Worm (Caenorhabditis elegans) whole organism, L2 larva: ENCODE measurements around the gene rpn-6.1.

Source experiments
- ama-1 ChIP-seq: fragments of 150-350 bp; optimal IDR thresholded peaks from 2 replicates; lab custom pipeline; 2018; ENCODE audit warnings: inconsistent platforms
- elt-1 ChIP-seq: fragments of 150-350 bp; optimal IDR thresholded peaks from 2 replicates; lab custom pipeline; 2014; ENCODE audit warnings: missing biosample characterization, missing genetic modification characterization
- fos-1 ChIP-seq: fragments of 150-350 bp; optimal IDR thresholded peaks from 2 replicates; lab custom pipeline; 2014; ENCODE audit warnings: missing biosample characterization, missing genetic modification characterization
- gmeb-1 ChIP-seq: fragments of 150-350 bp; optimal IDR thresholded peaks from 2 replicates; lab custom pipeline; 2014; ENCODE audit warnings: missing biosample characterization, missing genetic modification characterization
- nhr-11 ChIP-seq: fragments of 150-350 bp; optimal IDR thresholded peaks from 2 replicates; lab custom pipeline; 2014; ENCODE audit warnings: missing biosample characterization, missing genetic modification characterization
- nhr-77 ChIP-seq: fragments of 150-350 bp; optimal IDR thresholded peaks from 2 replicates; lab custom pipeline; 2014; ENCODE audit warnings: missing biosample characterization, missing genetic modification characterization
- sma-9 ChIP-seq, 2 experiments: fragments of 150-350 bp in 1 of 2; sonication (generic microtip) in 1 of 2; optimal IDR thresholded peaks; 2 replicates each; lab custom pipeline; 2014 to 2016; ENCODE audit warnings: missing genetic modification characterization in 2 of 2, mild to moderate bottlenecking in 1 of 2, missing biosample characterization in 1 of 2, missing compliant biosample characterization in 1 of 2, missing genetic modification reagents in 1 of 2, moderate library complexity in 1 of 2

- TF ChIP-seq nhr-77 (tag; lab: Kevin White, UChicago) = no peak
- no peak for TF ChIP-seq elt-1 (tag; lab: Kevin White, UChicago)
- TF ChIP-seq nhr-11 (tag; lab: Kevin White, UChicago) = no peak
- no peak for TF ChIP-seq sma-9 (GFP tag; optimal IDR thresholded peaks at IDR 0.05; lab: Kevin White, UChicago)
- no peak for TF ChIP-seq sma-9 (tag; optimal IDR thresholded peaks at IDR 0.05; lab: Kevin White, UChicago)
- no peak for TF ChIP-seq ama-1 (lab: Kevin White, UChicago)
- no peak for TF ChIP-seq gmeb-1 (tag; lab: Kevin White, UChicago)
- TF ChIP-seq fos-1 = no peak
Observed at ce11 chrIII:6989900-6990299, 28.1 kb upstream of the rpn-6.1 start, which contains the start of gene prk-1.
